Fruit fly (Drosophila melanogaster): ENCODE data around the gene lmgA.
A peak's percentile ranks its signal among the peaks of the same experiment; 100 is the strongest.

lmgA gene

dm6 chr2L:8535394-8536176 lies 7.2 kb upstream of the lmgA start (continued):
- TF ChIP-seq CG6808 (GFP tag; optimal IDR thresholded peaks at IDR 0.05) (peak; percentile 87), Sox102F (GFP tag; optimal IDR thresholded peaks at IDR 0.05) (peak; percentile 83), ss (GFP tag; optimal IDR thresholded peaks at IDR 0.05) (peak; percentile 81 to 90), Hr4 (GFP tag; optimal IDR thresholded peaks at IDR 0.05) (peak; percentile 88), CG10669 (GFP tag; optimal IDR thresholded peaks at IDR 0.05) (peak; percentile 91), CG32006 (GFP tag; optimal IDR thresholded peaks at IDR 0.05) (peak; percentile 97), CG3919 (GFP tag; optimal IDR thresholded peaks at IDR 0.05) (peak; percentile 92), Ets21C (GFP tag; optimal IDR thresholded peaks at IDR 0.05) (peak; percentile 51), CG6792 (GFP tag; optimal IDR thresholded peaks at IDR 0.05) (peak; percentile 90), eg (GFP tag; IDR thresholded peaks at IDR 0.05) (peak; percentile 83), CG7368 (GFP tag; optimal IDR thresholded peaks at IDR 0.05) (peak; percentile 59), Hr39 (GFP tag; optimal IDR thresholded peaks at IDR 0.05) (peak; percentile 67), pdm3 (GFP tag; optimal IDR thresholded peaks at IDR 0.05) (peak; percentile 77), Eip93F (GFP tag; optimal IDR thresholded peaks at IDR 0.05) (peak; percentile 84), fd59A (GFP tag; optimal IDR thresholded peaks at IDR 0.05) (peak; percentile 80), CG8319 (GFP tag; optimal IDR thresholded peaks at IDR 0.05) (peak; percentile 79), Blimp-1 (GFP tag; optimal IDR thresholded peaks at IDR 0.05) (peak; percentile 89), lz (GFP tag; optimal IDR thresholded peaks at IDR 0.05) (peak; percentile 84), fkh (GFP tag; optimal IDR thresholded peaks at IDR 0.05) (peak; percentile 40), Ets96B (tag; optimal IDR thresholded peaks at IDR 0.05) (peak; percentile 89), acj6 (GFP tag; optimal IDR thresholded peaks at IDR 0.05) (peak; percentile 92)

- peak; percentile 95 for TF ChIP-seq CG31627 (GFP tag; optimal IDR thresholded peaks at IDR 0.05)
- peak; percentile 96 for TF ChIP-seq CG11294 (GFP tag; IDR thresholded peaks at IDR 0.05)
- peak; percentile 98 for TF ChIP-seq Sox15 (GFP tag; optimal IDR thresholded peaks at IDR 0.05)
- TF ChIP-seq salr (GFP tag; optimal IDR thresholded peaks at IDR 0.05): peak; percentile 95 to 96
- peak; percentile 96 for TF ChIP-seq Eip93F (GFP tag; optimal IDR thresholded peaks at IDR 0.05)
- peak; percentile 89 for TF ChIP-seq Blimp-1 (GFP tag; optimal IDR thresholded peaks at IDR 0.05)
- peak; percentile 96 for TF ChIP-seq CG10631 (GFP tag; optimal IDR thresholded peaks at IDR 0.05)
- TF ChIP-seq Lpt (GFP tag; optimal IDR thresholded peaks at IDR 0.05): peak; percentile 98
- TF ChIP-seq CG34406 (GFP tag; optimal IDR thresholded peaks at IDR 0.05): peak; percentile 98
- TF ChIP-seq dsx (GFP tag; optimal IDR thresholded peaks at IDR 0.05; ENCODE audit: poor library complexity, severe bottlenecking): peak; percentile 95
- TF ChIP-seq CG3032 (tag; optimal IDR thresholded peaks at IDR 0.05): peak; percentile 98
- peak; percentile 97 for TF ChIP-seq CG10669 (GFP tag; optimal IDR thresholded peaks at IDR 0.05)
- peak; percentile 98 for TF ChIP-seq CG6792 (GFP tag; optimal IDR thresholded peaks at IDR 0.05)
- TF ChIP-seq vri (GFP tag; optimal IDR thresholded peaks at IDR 0.05): peak; percentile 95
- peak; percentile 98 for TF ChIP-seq achi (GFP tag; optimal IDR thresholded peaks at IDR 0.05)
- TF ChIP-seq CG32006 (GFP tag; optimal IDR thresholded peaks at IDR 0.05): peak; percentile 99
- TF ChIP-seq CG6276 (GFP tag; optimal IDR thresholded peaks at IDR 0.05): peak; percentile 99
- TF ChIP-seq CG3919 (GFP tag; optimal IDR thresholded peaks at IDR 0.05): peak; percentile 97
- no peak for TF ChIP-seq Hr38 (GFP tag; optimal IDR thresholded peaks at IDR 0.05)
- TF ChIP-seq CG6808 (GFP tag; optimal IDR thresholded peaks at IDR 0.05): peak; percentile 96
- TF ChIP-seq CG11902 (GFP tag; optimal IDR thresholded peaks at IDR 0.05): peak; percentile 97
- TF ChIP-seq Hr4 (GFP tag; optimal IDR thresholded peaks at IDR 0.05): peak; percentile 99
- peak; percentile 96 for TF ChIP-seq Ets21C (GFP tag; optimal IDR thresholded peaks at IDR 0.05)
- TF ChIP-seq Smox (GFP tag; optimal IDR thresholded peaks at IDR 0.05): peak; percentile 98
- peak; percentile 100 for TF ChIP-seq Eip78C (GFP tag)
- peak; percentile 97 for TF ChIP-seq fd59A (GFP tag; optimal IDR thresholded peaks at IDR 0.05)
- peak; percentile 99 for TF ChIP-seq CG15336 (GFP tag; IDR thresholded peaks at IDR 0.05)
- peak; percentile 98 for TF ChIP-seq Sox102F (GFP tag; optimal IDR thresholded peaks at IDR 0.05)
- peak; percentile 97 for TF ChIP-seq CG8632 (GFP tag; optimal IDR thresholded peaks at IDR 0.05)
- TF ChIP-seq CG9139 (GFP tag; optimal IDR thresholded peaks at IDR 0.05): peak; percentile 91
- peak; percentile 98 for TF ChIP-seq esn (GFP tag; optimal IDR thresholded peaks at IDR 0.05)
- peak; percentile 98 for TF ChIP-seq pdm3 (GFP tag; optimal IDR thresholded peaks at IDR 0.05)
- TF ChIP-seq Gug (GFP tag; IDR thresholded peaks at IDR 0.05): peak; percentile 95
- peak; percentile 98 for TF ChIP-seq topi (GFP tag; optimal IDR thresholded peaks at IDR 0.05)
- TF ChIP-seq CG8119 (GFP tag; IDR thresholded peaks at IDR 0.05): peak; percentile 99
- peak; percentile 100 for TF ChIP-seq svp (GFP tag)
Measured at dm6 chr2L:8534515-8535295, 6.3 kb upstream of the lmgA start.

All from whole organism, prepupa.